Fruit fly (Drosophila melanogaster): ENCODE results near the gene eIF2Bbeta.

The eIF2Bbeta gene

dm6 chrX:2683926-2684325 is 20.4 kb upstream of the eIF2Bbeta start:
- TF ChIP-seq EcR (GFP tag; optimal IDR thresholded peaks at IDR 0.05): no peak
- no peak for TF ChIP-seq pan (optimal IDR thresholded peaks at IDR 0.05)
- TF ChIP-seq usp (GFP tag; optimal IDR thresholded peaks at IDR 0.05): no peak
- no peak for TF ChIP-seq CG8478 (optimal IDR thresholded peaks at IDR 0.05)
- no peak for TF ChIP-seq Dll (optimal IDR thresholded peaks at IDR 0.05)
- no peak for TF ChIP-seq psq (optimal IDR thresholded peaks at IDR 0.05)

dm6 chrX:2684442-2684841 is 19.9 kb upstream of the eIF2Bbeta start:
- TF ChIP-seq psq (optimal IDR thresholded peaks at IDR 0.05): no peak
- no peak for TF ChIP-seq Dll (optimal IDR thresholded peaks at IDR 0.05)
- TF ChIP-seq pan (optimal IDR thresholded peaks at IDR 0.05): no peak
- TF ChIP-seq usp (GFP tag; optimal IDR thresholded peaks at IDR 0.05): no peak
- no peak for TF ChIP-seq EcR (GFP tag; optimal IDR thresholded peaks at IDR 0.05)
- no peak for TF ChIP-seq CG8478 (optimal IDR thresholded peaks at IDR 0.05)

dm6 chrX:2685022-2685421 is 19.3 kb upstream of the eIF2Bbeta start:
- no peak for TF ChIP-seq EcR (GFP tag; optimal IDR thresholded peaks at IDR 0.05)
- TF ChIP-seq psq (optimal IDR thresholded peaks at IDR 0.05): no peak
- no peak for TF ChIP-seq pan (optimal IDR thresholded peaks at IDR 0.05)
- no peak for TF ChIP-seq Dll (optimal IDR thresholded peaks at IDR 0.05)
- no peak for TF ChIP-seq CG8478 (optimal IDR thresholded peaks at IDR 0.05)
- TF ChIP-seq usp (GFP tag; optimal IDR thresholded peaks at IDR 0.05): no peak

- TF ChIP-seq usp (GFP tag; optimal IDR thresholded peaks at IDR 0.05) (no peak), pan (optimal IDR thresholded peaks at IDR 0.05) (no peak), CG8478 (optimal IDR thresholded peaks at IDR 0.05) (no peak), EcR (GFP tag; optimal IDR thresholded peaks at IDR 0.05) (no peak)
Measured at dm6 chrX:2685580-2685979, 18.8 kb upstream of the eIF2Bbeta start, which contains the start of gene per. per (plus strand) TSS chrX:2685580.

- TF ChIP-seq usp (GFP tag; optimal IDR thresholded peaks at IDR 0.05) (no peak), psq (optimal IDR thresholded peaks at IDR 0.05) (no peak), pan (optimal IDR thresholded peaks at IDR 0.05) (no peak), Dll (optimal IDR thresholded peaks at IDR 0.05) (no peak), EcR (GFP tag; optimal IDR thresholded peaks at IDR 0.05) (no peak), CG8478 (optimal IDR thresholded peaks at IDR 0.05) (no peak)
Measured at dm6 chrX:2686930-2687329, 17.4 kb upstream of the eIF2Bbeta start.

- TF ChIP-seq psq (optimal IDR thresholded peaks at IDR 0.05): no peak
- no peak for TF ChIP-seq Dll (optimal IDR thresholded peaks at IDR 0.05)
- no peak for TF ChIP-seq pan (optimal IDR thresholded peaks at IDR 0.05)
- TF ChIP-seq EcR (GFP tag; optimal IDR thresholded peaks at IDR 0.05): no peak
- TF ChIP-seq CG8478 (optimal IDR thresholded peaks at IDR 0.05): no peak
- TF ChIP-seq usp (GFP tag; optimal IDR thresholded peaks at IDR 0.05): no peak
Measured at dm6 chrX:2690376-2690775, 14.0 kb upstream of the eIF2Bbeta start.

- TF ChIP-seq Dll (optimal IDR thresholded peaks at IDR 0.05): no peak
- TF ChIP-seq psq (optimal IDR thresholded peaks at IDR 0.05): no peak
- TF ChIP-seq EcR (GFP tag; optimal IDR thresholded peaks at IDR 0.05): no peak
- TF ChIP-seq CG8478 (optimal IDR thresholded peaks at IDR 0.05): no peak
- TF ChIP-seq usp (GFP tag; optimal IDR thresholded peaks at IDR 0.05): no peak
- no peak for TF ChIP-seq pan (optimal IDR thresholded peaks at IDR 0.05)
Measured at dm6 chrX:2693786-2694185, 10.6 kb upstream of the eIF2Bbeta start, which contains the start of gene dyw. dyw (minus strand) TSS chrX:2693886.

- no peak for TF ChIP-seq usp (GFP tag; optimal IDR thresholded peaks at IDR 0.05)
- no peak for TF ChIP-seq EcR (GFP tag; optimal IDR thresholded peaks at IDR 0.05)
- TF ChIP-seq Dll (optimal IDR thresholded peaks at IDR 0.05): no peak
- TF ChIP-seq pan (optimal IDR thresholded peaks at IDR 0.05): no peak
- no peak for TF ChIP-seq psq (optimal IDR thresholded peaks at IDR 0.05)
- TF ChIP-seq CG8478 (optimal IDR thresholded peaks at IDR 0.05): no peak
Measured at dm6 chrX:2698064-2698894, 6.1 kb upstream of the eIF2Bbeta start, which contains the start of the genes Spg7 and Lint-O. Spg7 (minus strand) TSS chrX:2698211. Lint-O (plus strand) TSS chrX:2698701.

dm6 chrX:2703693-2704092 is 678 bp upstream of the eIF2Bbeta start, which contains the start of gene Ugalt:
Ugalt (minus strand) TSS chrX:2703852.
- no peak for TF ChIP-seq usp (GFP tag; optimal IDR thresholded peaks at IDR 0.05)
- no peak for TF ChIP-seq pan (optimal IDR thresholded peaks at IDR 0.05)
- no peak for TF ChIP-seq CG8478 (optimal IDR thresholded peaks at IDR 0.05)
- no peak for TF ChIP-seq psq (optimal IDR thresholded peaks at IDR 0.05)
- TF ChIP-seq Dll (optimal IDR thresholded peaks at IDR 0.05): no peak
- TF ChIP-seq EcR (GFP tag; optimal IDR thresholded peaks at IDR 0.05): no peak

- TF ChIP-seq Dll (optimal IDR thresholded peaks at IDR 0.05) (no peak), usp (GFP tag; optimal IDR thresholded peaks at IDR 0.05) (no peak), pan (optimal IDR thresholded peaks at IDR 0.05) (no peak), EcR (GFP tag; optimal IDR thresholded peaks at IDR 0.05) (no peak), CG8478 (optimal IDR thresholded peaks at IDR 0.05) (no peak), psq (optimal IDR thresholded peaks at IDR 0.05) (no peak)
Measured at dm6 chrX:2707377-2708090, 3.2 kb downstream of the eIF2Bbeta start, which contains the start of gene CG2680. CG2680 (minus strand) TSS chrX:2707427.

dm6 chrX:2708156-2708734 is 3.9 kb downstream of the eIF2Bbeta start, which contains the start of gene CG2681:
CG2681 (plus strand) TSS chrX:2708684.
- TF ChIP-seq usp (GFP tag; optimal IDR thresholded peaks at IDR 0.05): no peak
- TF ChIP-seq Dll (optimal IDR thresholded peaks at IDR 0.05): no peak
- TF ChIP-seq psq (optimal IDR thresholded peaks at IDR 0.05): no peak
- TF ChIP-seq EcR (GFP tag; optimal IDR thresholded peaks at IDR 0.05): no peak
- TF ChIP-seq pan (optimal IDR thresholded peaks at IDR 0.05): no peak
- TF ChIP-seq CG8478 (optimal IDR thresholded peaks at IDR 0.05): no peak
